Worm (Caenorhabditis elegans): ENCODE results near the gene R09H10.7.

R09H10.7 gene

ce11 chrIV:10620811-10621210 lies at the start of gene R09H10.7:
Gene R09H10.7, plus strand, starts transcription at chrIV:10621111.
- no peak for TF ChIP-seq unc-62 (GFP tag; optimal IDR thresholded peaks at IDR 0.05)

ce11 chrIV:10573471-10573870 lies 47.4 kb upstream of the R09H10.7 start:
- no peak for TF ChIP-seq unc-62 (GFP tag; optimal IDR thresholded peaks at IDR 0.05)

ce11 chrIV:10574471-10574870 lies 46.4 kb upstream of the R09H10.7 start:
- no peak for TF ChIP-seq unc-62 (GFP tag; optimal IDR thresholded peaks at IDR 0.05)

- TF ChIP-seq unc-62 (GFP tag; optimal IDR thresholded peaks at IDR 0.05) = no peak
Observed at ce11 chrIV:10576050-10576449, 44.9 kb upstream of the R09H10.7 start, which contains the start of gene efn-2. Gene efn-2, plus strand, starts transcription at chrIV:10576350.

ce11 chrIV:10576624-10577023 lies 44.3 kb upstream of the R09H10.7 start:
- no peak for TF ChIP-seq unc-62 (GFP tag; optimal IDR thresholded peaks at IDR 0.05)

- no peak for TF ChIP-seq unc-62 (GFP tag; optimal IDR thresholded peaks at IDR 0.05)
Observed at ce11 chrIV:10577600-10577999, 43.3 kb upstream of the R09H10.7 start.

ce11 chrIV:10578367-10578766 lies 42.5 kb upstream of the R09H10.7 start, which contains the start of gene lgc-43:
Gene lgc-43, plus strand, starts transcription at chrIV:10578667.
- no peak for TF ChIP-seq unc-62 (GFP tag; optimal IDR thresholded peaks at IDR 0.05)

- TF ChIP-seq unc-62 (GFP tag; optimal IDR thresholded peaks at IDR 0.05) = no peak
Observed at ce11 chrIV:10584237-10584636, 36.7 kb upstream of the R09H10.7 start, which contains the start of gene oac-8. Gene oac-8, plus strand, starts transcription at chrIV:10584537.

ce11 chrIV:10589072-10589471 lies 31.8 kb upstream of the R09H10.7 start, which contains the start of gene C43F9.4:
Gene C43F9.4, minus strand, starts transcription at chrIV:10589172.
- TF ChIP-seq unc-62 (GFP tag; optimal IDR thresholded peaks at IDR 0.05) = no peak

- TF ChIP-seq unc-62 (GFP tag; optimal IDR thresholded peaks at IDR 0.05) = no peak
Observed at ce11 chrIV:10590649-10591048, 30.3 kb upstream of the R09H10.7 start, which contains the start of the genes C43F9.5 and nkb-2. Gene C43F9.5, minus strand, starts transcription at chrIV:10590749. Gene nkb-2, plus strand, starts transcription at chrIV:10590925.

- TF ChIP-seq unc-62 (GFP tag; optimal IDR thresholded peaks at IDR 0.05) = no peak
Observed at ce11 chrIV:10593570-10593969, 27.3 kb upstream of the R09H10.7 start, which contains the start of gene C43F9.7. Gene C43F9.7, minus strand, starts transcription at chrIV:10593670.

ce11 chrIV:10596505-10596904 lies 24.4 kb upstream of the R09H10.7 start, which contains the start of gene C43F9.11:
Gene C43F9.11, plus strand, starts transcription at chrIV:10596805.
- no peak for TF ChIP-seq unc-62 (GFP tag; optimal IDR thresholded peaks at IDR 0.05)

- no peak for TF ChIP-seq unc-62 (GFP tag; optimal IDR thresholded peaks at IDR 0.05)
Observed at ce11 chrIV:10599983-10600382, 20.9 kb upstream of the R09H10.7 start, which contains the start of gene R09H10.1. Gene R09H10.1, plus strand, starts transcription at chrIV:10600283.

- no peak for TF ChIP-seq unc-62 (GFP tag; optimal IDR thresholded peaks at IDR 0.05)
Observed at ce11 chrIV:10602644-10603043, 18.3 kb upstream of the R09H10.7 start, which contains the start of gene R09H10.2. Gene R09H10.2, plus strand, starts transcription at chrIV:10602944.

ce11 chrIV:10606575-10607080 lies 14.3 kb upstream of the R09H10.7 start, which contains the start of gene R09H10.3:
Gene R09H10.3, plus strand, starts transcription at chrIV:10607030.
- no peak for TF ChIP-seq unc-62 (GFP tag; optimal IDR thresholded peaks at IDR 0.05)

- TF ChIP-seq unc-62 (GFP tag; optimal IDR thresholded peaks at IDR 0.05) = no peak
Observed at ce11 chrIV:10608275-10608674, 12.6 kb upstream of the R09H10.7 start, which contains the start of gene R09H10.6. Gene R09H10.6, plus strand, starts transcription at chrIV:10608575.

ce11 chrIV:10609920-10610319 lies 11.0 kb upstream of the R09H10.7 start:
- no peak for TF ChIP-seq unc-62 (GFP tag; optimal IDR thresholded peaks at IDR 0.05)
